Fruit fly (Drosophila melanogaster) whole organism, embryonic: ENCODE results near the gene pes.
A peak's percentile ranks its signal among the peaks of the same experiment; 100 is the strongest.

Experiments
- CG10147 ChIP-seq: fragments of 200-800 bp; sonication (Bioruptor generic); optimal IDR thresholded peaks from 2 replicates; lab custom pipeline; 2019; ENCODE audit warnings: missing biosample characterization, mild to moderate bottlenecking, missing genetic modification characterization, moderate library complexity
- CG10462 ChIP-seq: fragments of 200-800 bp; sonication (Bioruptor generic); optimal IDR thresholded peaks from 2 replicates; lab custom pipeline; 2016; ENCODE audit warnings: missing biosample characterization, missing genetic modification characterization
- CG10959 ChIP-seq: fragments of 200-800 bp; sonication (Bioruptor generic); IDR thresholded peaks from 2 replicates; pipeline ENCODE4 v1.3.6; 2022; ENCODE audit warnings: missing biosample characterization, missing genetic modification characterization
- CG12659 ChIP-seq: fragments of 200-800 bp; sonication (Bioruptor generic); optimal IDR thresholded peaks from 3 replicates; lab custom pipeline; 2017; ENCODE audit warnings: mild to moderate bottlenecking, missing biosample characterization, missing genetic modification reagents, missing genetic modification characterization
- CG14965 ChIP-seq: fragments of 200-800 bp; sonication (Bioruptor generic); optimal IDR thresholded peaks from 2 replicates; lab custom pipeline; 2016; ENCODE audit warnings: missing biosample characterization, missing genetic modification characterization, borderline replicate concordance
- CG1602 ChIP-seq: fragments of 200-800 bp; sonication (Bioruptor generic); optimal IDR thresholded peaks from 3 replicates; lab custom pipeline; 2016; ENCODE audit warnings: missing biosample characterization, missing genetic modification characterization
- CG17328 ChIP-seq: fragments of 200-800 bp; sonication (Bioruptor generic); IDR thresholded peaks from 2 replicates; pipeline ENCODE4 v1.3.6; 2022; ENCODE audit warnings: missing biosample characterization, missing genetic modification characterization
- CG17612 ChIP-seq: fragments of 200-800 bp; sonication (Bioruptor generic); IDR thresholded peaks from 2 replicates; pipeline ENCODE4 v1.3.6; 2022; ENCODE audit warnings: missing biosample characterization, missing genetic modification characterization
- CG18476 ChIP-seq: fragments of 200-800 bp; sonication (Bioruptor generic); optimal IDR thresholded peaks from 2 replicates; lab custom pipeline; 2016; ENCODE audit warnings: missing biosample characterization, mild to moderate bottlenecking, missing genetic modification characterization
- CG2889 ChIP-seq: fragments of 200-800 bp; sonication (Bioruptor generic); IDR thresholded peaks from 3 replicates; pipeline ENCODE4 v1.3.6; 2022; ENCODE audit warnings: missing biosample characterization, missing genetic modification characterization
- CG32772 ChIP-seq: fragments of 200-800 bp; sonication (Bioruptor generic); IDR thresholded peaks from 2 replicates; pipeline ENCODE4 v1.3.6; 2022; ENCODE audit warnings: missing biosample characterization, missing genetic modification characterization
- CG33557 ChIP-seq: fragments of 200-800 bp; sonication (Bioruptor generic); optimal IDR thresholded peaks from 2 replicates; lab custom pipeline; 2019; ENCODE audit warnings: missing biosample characterization, mild to moderate bottlenecking, missing genetic modification characterization, moderate library complexity
- CG4617 ChIP-seq: fragments of 200-800 bp; sonication (Bioruptor generic); optimal IDR thresholded peaks from 3 replicates; lab custom pipeline; 2016; ENCODE audit warnings: missing biosample characterization, missing genetic modification characterization, borderline replicate concordance
- CG6254 ChIP-seq: fragments of 200-800 bp; sonication (Bioruptor generic); optimal IDR thresholded peaks from 3 replicates; lab custom pipeline; 2017; ENCODE audit warnings: mild to moderate bottlenecking, missing biosample characterization, missing genetic modification reagents, missing genetic modification characterization
- CG7556 ChIP-seq: fragments of 200-800 bp; sonication (Bioruptor generic); optimal IDR thresholded peaks from 2 replicates; lab custom pipeline; 2017; ENCODE audit warnings: missing biosample characterization, mild to moderate bottlenecking, missing genetic modification characterization
- CG7839 ChIP-seq: fragments of 200-800 bp; sonication (Bioruptor generic); optimal IDR thresholded peaks from 3 replicates; lab custom pipeline; 2018; ENCODE audit warnings: missing biosample characterization, mild to moderate bottlenecking, missing genetic modification characterization, moderate library complexity
- CG9876 ChIP-seq: fragments of 200-800 bp; sonication (Bioruptor generic); optimal IDR thresholded peaks from 2 replicates; lab custom pipeline; 2016; ENCODE audit warnings: missing biosample characterization, missing genetic modification characterization
- Dbx ChIP-seq: fragments of 200-800 bp; sonication (Bioruptor generic); IDR thresholded peaks from 3 replicates; pipeline ENCODE4 v1.3.6; 2022; ENCODE audit warnings: missing biosample characterization, missing genetic modification characterization
- ERR ChIP-seq: fragments of 200-800 bp; sonication (Bioruptor generic); optimal IDR thresholded peaks from 2 replicates; lab custom pipeline; 2016; ENCODE audit warnings: missing biosample characterization, missing genetic modification characterization
- Fer1 ChIP-seq: fragments of 200-800 bp; sonication (Bioruptor generic); optimal IDR thresholded peaks from 2 replicates; lab custom pipeline; 2017; ENCODE audit warnings: missing biosample characterization, mild to moderate bottlenecking, missing genetic modification characterization
- Hand ChIP-seq: fragments of 200-800 bp; sonication (Bioruptor generic); optimal IDR thresholded peaks from 2 replicates; lab custom pipeline; 2017; ENCODE audit warnings: mild to moderate bottlenecking, missing biosample characterization, missing genetic modification reagents, missing genetic modification characterization
- HmgD ChIP-seq: fragments of 200-800 bp; sonication (Bioruptor generic); optimal IDR thresholded peaks from 3 replicates; lab custom pipeline; 2016; ENCODE audit warnings: missing biosample characterization, missing genetic modification characterization
- Hr3 ChIP-seq: fragments of 200-800 bp; sonication (Bioruptor generic); optimal IDR thresholded peaks from 3 replicates; lab custom pipeline; 2016; ENCODE audit warnings: missing biosample characterization, missing genetic modification characterization
- Lim3 ChIP-seq: fragments of 200-800 bp; sonication (Bioruptor generic); IDR thresholded peaks from 2 replicates; pipeline ENCODE4 v1.3.6; 2022; ENCODE audit warnings: missing biosample characterization, missing genetic modification characterization
- MESR4 ChIP-seq: fragments of 200-800 bp; sonication (Bioruptor generic); optimal IDR thresholded peaks from 2 replicates; lab custom pipeline; 2018; ENCODE audit warnings: missing biosample characterization, mild to moderate bottlenecking, missing genetic modification characterization, moderate library complexity
- Mad ChIP-seq: fragments of 200-800 bp; sonication (Bioruptor generic); optimal IDR thresholded peaks from 2 replicates; lab custom pipeline; 2016; ENCODE audit warnings: missing biosample characterization, missing genetic modification characterization
- NC2α ChIP-seq: fragments of 200-800 bp; sonication (Bioruptor generic); optimal IDR thresholded peaks from 2 replicates; lab custom pipeline; 2016; ENCODE audit warnings: missing biosample characterization, missing genetic modification characterization
- amos ChIP-seq: fragments of 200-800 bp; sonication (Bioruptor generic); IDR thresholded peaks from 2 replicates; pipeline ENCODE4 v1.3.6; 2022; ENCODE audit warnings: missing biosample characterization, missing genetic modification characterization; ENCODE audit not compliant: partially characterized antibody
- chn ChIP-seq: fragments of 200-800 bp; sonication (Bioruptor generic); optimal IDR thresholded peaks from 2 replicates; lab custom pipeline; 2016; ENCODE audit warnings: missing biosample characterization, missing genetic modification characterization
- crc ChIP-seq: fragments of 200-800 bp; sonication (Bioruptor generic); optimal IDR thresholded peaks from 2 replicates; lab custom pipeline; 2016; ENCODE audit warnings: missing biosample characterization, missing genetic modification characterization
- dati ChIP-seq: fragments of 200-800 bp; sonication (Bioruptor generic); IDR thresholded peaks from 2 replicates; pipeline ENCODE4 v1.3.6; 2022; ENCODE audit warnings: missing biosample characterization, missing genetic modification characterization
- disco-r ChIP-seq: fragments of 200-800 bp; sonication (Bioruptor generic); optimal IDR thresholded peaks from 2 replicates; lab custom pipeline; 2016; ENCODE audit warnings: missing biosample characterization, missing genetic modification characterization
- en ChIP-seq: fragments of 200-800 bp; sonication (Bioruptor generic); optimal IDR thresholded peaks from 2 replicates; lab custom pipeline; 2016; ENCODE audit warnings: missing biosample characterization, missing genetic modification characterization
- ftz-f1 ChIP-seq: fragments of 200-800 bp; sonication (Bioruptor generic); optimal IDR thresholded peaks from 2 replicates; lab custom pipeline; 2016; ENCODE audit warnings: missing biosample characterization, missing genetic modification characterization
- gfzf ChIP-seq: fragments of 200-800 bp; sonication (Bioruptor generic); optimal IDR thresholded peaks from 2 replicates; lab custom pipeline; 2016; ENCODE audit warnings: missing biosample characterization, mild to moderate bottlenecking, missing genetic modification characterization, moderate library complexity
- hkb ChIP-seq, 2 experiments: fragments of 200-800 bp in 1 of 2; fragments of >200 bp in 1 of 2; sonication (Bioruptor generic) in 1 of 2; IDR thresholded peaks in 1 of 2; optimal IDR thresholded peaks in 1 of 2; 2 replicates each; pipeline versions ENCODE4 v1.3.6 to Lab custom; 2017 to 2022; ENCODE audit warnings: missing biosample characterization in 1 of 2, missing genetic modification characterization in 1 of 2
- lmd ChIP-seq: fragments of 200-800 bp; sonication (Bioruptor generic); IDR thresholded peaks from 2 replicates; pipeline ENCODE4 v1.3.6; 2022; ENCODE audit warnings: missing biosample characterization, missing genetic modification characterization
- nmo ChIP-seq: fragments of 200-800 bp; sonication (Bioruptor generic); optimal IDR thresholded peaks from 2 replicates; lab custom pipeline; 2018; ENCODE audit warnings: missing biosample characterization, mild to moderate bottlenecking, missing genetic modification characterization, moderate library complexity
- nom ChIP-seq: fragments of 200-800 bp; sonication (Bioruptor generic); optimal IDR thresholded peaks from 2 replicates; lab custom pipeline; 2017; ENCODE audit warnings: missing biosample characterization, missing genetic modification characterization, mild to moderate bottlenecking, moderate library complexity, missing genetic modification reagents
- oc ChIP-seq: fragments of 200-800 bp; sonication (Bioruptor generic); optimal IDR thresholded peaks from 2 replicates; lab custom pipeline; 2018; ENCODE audit warnings: missing biosample characterization, mild to moderate bottlenecking, missing genetic modification characterization, moderate library complexity
- org-1 ChIP-seq: fragments of 200-800 bp; sonication (Bioruptor generic); optimal IDR thresholded peaks from 2 replicates; lab custom pipeline; 2017; ENCODE audit warnings: missing biosample characterization, missing genetic modification characterization
- pnt ChIP-seq: fragments of 200-800 bp; sonication (Bioruptor generic); optimal IDR thresholded peaks from 3 replicates; lab custom pipeline; 2016; ENCODE audit warnings: missing biosample characterization, missing genetic modification characterization
- salm ChIP-seq: fragments of 200-800 bp; sonication (Bioruptor generic); optimal IDR thresholded peaks from 2 replicates; lab custom pipeline; 2018; ENCODE audit warnings: missing biosample characterization, mild to moderate bottlenecking, missing genetic modification characterization
- schlank ChIP-seq: fragments of 200-800 bp; sonication (Bioruptor generic); optimal IDR thresholded peaks from 2 replicates; lab custom pipeline; 2018; ENCODE audit warnings: missing biosample characterization, mild to moderate bottlenecking, missing genetic modification characterization
- scrt ChIP-seq: fragments of 200-800 bp; sonication (Bioruptor generic); optimal IDR thresholded peaks from 2 replicates; lab custom pipeline; 2018; ENCODE audit warnings: missing biosample characterization, mild to moderate bottlenecking, missing genetic modification characterization, moderate library complexity
- seq ChIP-seq: fragments of 200-800 bp; sonication (Bioruptor generic); IDR thresholded peaks from 2 replicates; pipeline ENCODE4 v1.3.6; 2022; ENCODE audit warnings: missing biosample characterization, missing genetic modification characterization
- sqz ChIP-seq: fragments of 200-800 bp; sonication (Bioruptor generic); optimal IDR thresholded peaks from 3 replicates; lab custom pipeline; 2018; ENCODE audit warnings: missing biosample characterization, mild to moderate bottlenecking, missing genetic modification characterization
- tin ChIP-seq: fragments of 200-800 bp; sonication (Bioruptor generic); optimal IDR thresholded peaks from 3 replicates; lab custom pipeline; 2016; ENCODE audit warnings: missing biosample characterization, missing genetic modification characterization
- twi ChIP-seq: fragments of 200-800 bp; optimal IDR thresholded peaks from 2 replicates; lab custom pipeline; 2019; ENCODE audit warnings: missing biosample characterization, mild to moderate bottlenecking, missing genetic modification characterization, moderate library complexity
- zen ChIP-seq: fragments of 200-800 bp; sonication (Bioruptor generic); optimal IDR thresholded peaks from 3 replicates; lab custom pipeline; 2018; ENCODE audit warnings: missing biosample characterization, mild to moderate bottlenecking, missing genetic modification characterization, moderate library complexity

The pes gene

DNA sequence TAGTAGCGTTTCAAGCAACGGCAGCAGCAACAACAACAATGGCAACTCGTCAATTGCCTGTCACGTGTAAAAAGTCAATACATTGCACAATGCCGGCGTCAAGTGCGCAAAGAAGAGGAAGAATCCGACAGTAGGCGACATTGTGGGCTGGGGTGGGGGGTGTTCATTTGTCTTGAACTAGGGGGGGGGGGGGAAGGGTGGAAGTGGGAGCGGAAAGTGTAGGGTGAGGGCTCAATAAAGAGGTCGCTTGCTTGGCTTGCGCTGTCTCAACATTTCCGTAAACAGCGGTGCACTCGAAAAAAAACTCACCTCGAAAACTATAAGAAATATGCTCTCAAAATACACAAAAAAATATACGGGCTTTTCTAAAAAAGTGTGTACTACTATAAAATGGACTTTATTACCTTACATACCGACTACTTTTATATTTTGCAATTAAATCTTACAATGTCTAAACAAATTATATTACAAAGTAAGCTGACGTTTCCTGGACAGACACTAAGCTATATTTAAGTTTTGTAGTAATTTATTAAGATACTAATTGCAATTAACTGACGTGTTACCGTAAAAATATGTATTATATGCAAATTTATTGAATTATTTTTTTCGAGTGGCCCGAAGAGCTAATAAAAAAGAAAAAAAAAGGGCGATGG is 28.1 kb downstream of the pes start (continued):
- TF ChIP-seq ERR (GFP tag; lab: Kevin White, UChicago) (no peak), amos (GFP tag; lab: Robert Waterston, UW) (no peak), dati (GFP tag; lab: Robert Waterston, UW) (no peak), Mad (GFP tag; lab: Kevin White, UChicago) (no peak), twi (tag; lab: Kevin White, UChicago) (no peak), CG2889 (GFP tag; lab: Robert Waterston, UW) (no peak), CG7556 (peak; percentile 32), zen (tag; lab: Kevin White, UChicago) (no peak), disco-r (GFP tag; lab: Kevin White, UChicago) (no peak), oc (no peak), Hr3 (GFP tag; lab: Kevin White, UChicago) (no peak), MESR4 (no peak), chn (GFP tag; lab: Kevin White, UChicago) (no peak), pnt (GFP tag; lab: Kevin White, UChicago) (no peak), tin (GFP tag; lab: Kevin White, UChicago) (no peak), CG32772 (peak; percentile 13; the same call in 1 of the 2 replicates), ftz-f1 (GFP tag; lab: Kevin White, UChicago) (no peak), HmgD (GFP tag; lab: Kevin White, UChicago) (no peak), CG10959 (no peak), seq (GFP tag; lab: Robert Waterston, UW) (peak; percentile 18; the same call in 1 of the 2 replicates), scrt (GFP tag; lab: Kevin White, UChicago) (no peak), CG6254 (GFP tag; lab: Kevin White, UChicago) (no peak), CG10462 (no peak), Lim3 (GFP tag; lab: Robert Waterston, UW) (no peak), CG9876 (GFP tag; lab: Kevin White, UChicago) (no peak), lmd (GFP tag; lab: Robert Waterston, UW) (peak; percentile 45; the same call in 1 of the 2 replicates), en (GFP tag; lab: Kevin White, UChicago) (no peak), CG14965 (no peak), CG10147 (GFP tag; lab: Kevin White, UChicago) (no peak), Fer1 (no peak), crc (GFP tag; lab: Kevin White, UChicago) (no peak), CG4617 (GFP tag; lab: Kevin White, UChicago) (no peak), sqz (GFP tag; lab: Kevin White, UChicago) (peak; percentile 77), schlank (tag; lab: Kevin White, UChicago) (no peak), hkb (optimal IDR thresholded peaks at IDR 0.05; lab: Kevin White, UChicago) (no peak), hkb (GFP tag; IDR thresholded peaks at IDR 0.05; lab: Robert Waterston, UW) (0 out of 2 replicates have a peak, but pooled peaks have one; percentile 19), CG18476 (peak; percentile 5), CG7839 (tag; lab: Kevin White, UChicago) (peak; percentile 43), nmo (GFP tag; lab: Kevin White, UChicago) (peak; percentile 69), org-1 (GFP tag; lab: Kevin White, UChicago) (peak; percentile 19), NC2α (GFP tag; lab: Kevin White, UChicago) (no peak), CG1602 (GFP tag; lab: Kevin White, UChicago) (no peak), CG33557 (no peak), salm (tag; lab: Kevin White, UChicago) (no peak), CG17328 (GFP tag; lab: Robert Waterston, UW) (no peak), nom (GFP tag; lab: Kevin White, UChicago) (no peak), Hand (GFP tag; lab: Kevin White, UChicago) (no peak), CG17612 (GFP tag; lab: Robert Waterston, UW) (no peak), CG12659 (peak; percentile 3), gfzf (GFP tag; lab: Kevin White, UChicago) (no peak), Dbx (GFP tag; lab: Robert Waterston, UW) (no peak)
